Fruit fly (Drosophila melanogaster): ENCODE measurements around the gene CG42264.

Gene CG42264

dm6 chrX:5745840-5746815 lies 30.3 kb downstream of the CG42264 start (continued):
- TF ChIP-seq Bteb2 (GFP tag; optimal IDR thresholded peaks at IDR 0.05) (peak; percentile 55), cad (GFP tag; optimal IDR thresholded peaks at IDR 0.05) (no peak), CG30020 (tag; optimal IDR thresholded peaks at IDR 0.05) (peak; percentile 23), zen2 (GFP tag; IDR thresholded peaks at IDR 0.05; ENCODE audit: partially characterized antibody) (no peak), Rx (GFP tag; IDR thresholded peaks at IDR 0.05) (peak; percentile 74), CG42726 (GFP tag; IDR thresholded peaks at IDR 0.05; ENCODE audit: partially characterized antibody) (no peak), CG6765 (GFP tag; optimal IDR thresholded peaks at IDR 0.05) (peak; percentile 54), CG7963 (GFP tag; IDR thresholded peaks at IDR 0.05; ENCODE audit: partially characterized antibody) (peak; percentile 65), Six4 (GFP tag; optimal IDR thresholded peaks at IDR 0.05) (no peak), GATAe (GFP tag; conservative IDR thresholded peaks at IDR 0.05) (no peak), HLH3B (GFP tag; IDR thresholded peaks at IDR 0.05) (peak; percentile 73), stc (GFP tag; IDR thresholded peaks at IDR 0.05) (peak; percentile 71), CG6254 (GFP tag; optimal IDR thresholded peaks at IDR 0.05) (peak; percentile 0), Mad (GFP tag; optimal IDR thresholded peaks at IDR 0.05) (peak; percentile 9), Rfx (GFP tag; IDR thresholded peaks at IDR 0.05) (peak; percentile 90), luna (GFP tag; optimal IDR thresholded peaks at IDR 0.05) (no peak), Stat92E (GFP tag; optimal IDR thresholded peaks at IDR 0.05) (no peak), D (optimal IDR thresholded peaks at IDR 0.05) (no peak), D (GFP tag; optimal IDR thresholded peaks at IDR 0.05) (peak; percentile 70), Camta (GFP tag; optimal IDR thresholded peaks at IDR 0.05) (peak; percentile 39), CG17802 (tag; optimal IDR thresholded peaks at IDR 0.05) (peak; percentile 60), disco-r (GFP tag; optimal IDR thresholded peaks at IDR 0.05) (no peak), CG1529 (GFP tag; optimal IDR thresholded peaks at IDR 0.05) (peak; percentile 57), Meics (GFP tag; optimal IDR thresholded peaks at IDR 0.05) (peak; percentile 73), hbn (GFP tag; IDR thresholded peaks at IDR 0.05; ENCODE audit: partially characterized antibody) (no peak), CG8924 (tag; optimal IDR thresholded peaks at IDR 0.05) (peak; percentile 59), Doc2 (GFP tag; IDR thresholded peaks at IDR 0.05) (no peak), CG15073 (GFP tag; optimal IDR thresholded peaks at IDR 0.05) (peak; percentile 7), nerfin-1 (tag; optimal IDR thresholded peaks at IDR 0.05) (peak; percentile 66), CG10209 (GFP tag; optimal IDR thresholded peaks at IDR 0.05) (peak; percentile 72), row (GFP tag; IDR thresholded peaks at IDR 0.05) (peak; percentile 67), BEAF-32 (GFP tag; optimal IDR thresholded peaks at IDR 0.05) (peak; percentile 23), sens (GFP tag) (peak; percentile 86), CG1603 (tag; optimal IDR thresholded peaks at IDR 0.05) (peak; percentile 86), CG6791 (GFP tag; IDR thresholded peaks at IDR 0.05; ENCODE audit: partially characterized antibody) (peak; percentile 51; the same call in 1 of the 3 replicates), tio (GFP tag; optimal IDR thresholded peaks at IDR 0.05) (peak; percentile 57), gro (GFP tag; optimal IDR thresholded peaks at IDR 0.05) (peak; percentile 48), Oli (tag; optimal IDR thresholded peaks at IDR 0.05) (peak; percentile 72), sd (tag; optimal IDR thresholded peaks at IDR 0.05) (peak; percentile 64), pzg (GFP tag; optimal IDR thresholded peaks at IDR 0.05) (peak; percentile 29), CG14710 (tag; optimal IDR thresholded peaks at IDR 0.05) (peak; percentile 43), vnd (GFP tag; IDR thresholded peaks at IDR 0.05; ENCODE audit: partially characterized antibody) (no peak), Nf-YA (GFP tag; IDR thresholded peaks at IDR 0.05) (0 out of 2 replicates have a peak, but pooled peaks have one; percentile 35), Lhr (GFP tag; optimal IDR thresholded peaks at IDR 0.05) (peak; percentile 41), Hr39 (optimal IDR thresholded peaks at IDR 0.05) (no peak), E2f2 (GFP tag; IDR thresholded peaks at IDR 0.05) (peak; percentile 85), CG9437 (GFP tag; optimal IDR thresholded peaks at IDR 0.05) (peak; percentile 9), ftz-f1 (GFP tag; optimal IDR thresholded peaks at IDR 0.05) (peak; percentile 22)
